Fruit fly (Drosophila melanogaster) whole organism, embryonic: ENCODE results near the gene CG13659.

ENCODE experiments used
- ATbp ChIP-seq: fragments of 200-800 bp; sonication (Bioruptor generic); optimal IDR thresholded peaks from 2 replicates; lab custom pipeline; 2017; ENCODE audit warnings: missing biosample characterization, mild to moderate bottlenecking, missing genetic modification characterization, missing genetic modification reagents
- Antp ChIP-seq: fragments of 200-800 bp; sonication (Bioruptor generic); optimal IDR thresholded peaks from 3 replicates; lab custom pipeline; 2016; ENCODE audit warnings: missing biosample characterization, missing genetic modification characterization
- Awh ChIP-seq: fragments of 200-800 bp; sonication (Bioruptor generic); IDR thresholded peaks from 2 replicates; pipeline ENCODE4, ENCODE4 v1.3.6; 2022; ENCODE audit warnings: missing biosample characterization, missing genetic modification characterization
- Bteb2 ChIP-seq: fragments of 200-800 bp; sonication (Bioruptor generic); optimal IDR thresholded peaks from 2 replicates; lab custom pipeline; 2016; ENCODE audit warnings: missing biosample characterization, missing genetic modification characterization
- CG10431 ChIP-seq: fragments of 200-800 bp; sonication (Bioruptor generic); optimal IDR thresholded peaks from 3 replicates; lab custom pipeline; 2018; ENCODE audit warnings: missing biosample characterization, mild to moderate bottlenecking, missing genetic modification characterization
- CG11504 ChIP-seq: fragments of 200-800 bp; sonication (Bioruptor generic); optimal IDR thresholded peaks from 3 replicates; lab custom pipeline; 2019; ENCODE audit warnings: missing biosample characterization, mild to moderate bottlenecking, missing genetic modification characterization, moderate library complexity
- CG12744 ChIP-seq: fragments of 200-800 bp; sonication (Bioruptor generic); optimal IDR thresholded peaks from 2 replicates; lab custom pipeline; 2016; ENCODE audit warnings: missing biosample characterization, missing genetic modification characterization
- CG14860 ChIP-seq: fragments of 200-800 bp; sonication (Bioruptor generic); IDR thresholded peaks from 3 replicates; pipeline ENCODE4 v1.3.6; 2022; ENCODE audit warnings: missing biosample characterization, missing genetic modification characterization; ENCODE audit not compliant: partially characterized antibody
- CG17328 ChIP-seq: fragments of 200-800 bp; sonication (Bioruptor generic); IDR thresholded peaks from 2 replicates; pipeline ENCODE4 v1.3.6; 2022; ENCODE audit warnings: missing biosample characterization, missing genetic modification characterization
- CG17802 ChIP-seq: fragments of 200-800 bp; sonication (Bioruptor generic); optimal IDR thresholded peaks from 2 replicates; lab custom pipeline; 2018; ENCODE audit warnings: missing biosample characterization, mild to moderate bottlenecking, missing genetic modification characterization, moderate library complexity
- CG18262 ChIP-seq: fragments of 200-800 bp; optimal IDR thresholded peaks from 3 replicates; lab custom pipeline; 2019; ENCODE audit warnings: missing biosample characterization, mild to moderate bottlenecking, missing genetic modification characterization, moderate library complexity
- CG2116 ChIP-seq: fragments of 200-800 bp; sonication (Bioruptor generic); optimal IDR thresholded peaks from 3 replicates; lab custom pipeline; 2018; ENCODE audit warnings: missing biosample characterization, mild to moderate bottlenecking, missing genetic modification characterization
- CG32532 ChIP-seq: fragments of 200-800 bp; sonication (Bioruptor generic); IDR thresholded peaks from 2 replicates; pipeline ENCODE4 v1.3.6; 2022; ENCODE audit warnings: missing biosample characterization, missing genetic modification characterization
- CG3847 ChIP-seq: fragments of 200-800 bp; sonication (Bioruptor generic); IDR thresholded peaks from 2 replicates; pipeline ENCODE4 v1.3.6; 2022; ENCODE audit warnings: missing biosample characterization, missing genetic modification characterization
- CG4820 ChIP-seq: fragments of 200-800 bp; sonication (Bioruptor generic); optimal IDR thresholded peaks from 3 replicates; lab custom pipeline; 2016; ENCODE audit warnings: missing biosample characterization, missing genetic modification characterization
- CG6813 ChIP-seq: fragments of 200-800 bp; sonication (Bioruptor generic); optimal IDR thresholded peaks from 2 replicates; lab custom pipeline; 2017; ENCODE audit warnings: missing biosample characterization, missing genetic modification characterization, mild to moderate bottlenecking, moderate library complexity, missing genetic modification reagents
- CG7963 ChIP-seq: fragments of 200-800 bp; sonication (Bioruptor generic); IDR thresholded peaks from 3 replicates; pipeline ENCODE4 v1.3.6; 2022; ENCODE audit warnings: missing biosample characterization, missing genetic modification characterization; ENCODE audit not compliant: partially characterized antibody
- CHES-1-like ChIP-seq: fragments of 200-800 bp; sonication (Bioruptor generic); optimal IDR thresholded peaks from 2 replicates; lab custom pipeline; 2016; ENCODE audit warnings: missing biosample characterization, missing genetic modification characterization
- D19A ChIP-seq: fragments of 200-800 bp; optimal IDR thresholded peaks from 3 replicates; lab custom pipeline; 2019; ENCODE audit warnings: missing biosample characterization, mild to moderate bottlenecking, missing genetic modification characterization, moderate library complexity
- Dek ChIP-seq: fragments of 200-800 bp; sonication (Bioruptor generic); optimal IDR thresholded peaks from 3 replicates; lab custom pipeline; 2019; ENCODE audit warnings: missing biosample characterization, mild to moderate bottlenecking, missing genetic modification characterization, moderate library complexity
- Dip2 ChIP-seq: fragments of 200-800 bp; sonication (Bioruptor generic); IDR thresholded peaks from 2 replicates; pipeline ENCODE4 v1.3.6; 2022; ENCODE audit warnings: missing biosample characterization, missing genetic modification characterization
- Fer2 ChIP-seq: fragments of 200-800 bp; sonication (Bioruptor generic); optimal IDR thresholded peaks from 2 replicates; lab custom pipeline; 2018; ENCODE audit warnings: missing biosample characterization, mild to moderate bottlenecking, missing genetic modification characterization, moderate library complexity
- Lim3 ChIP-seq: fragments of 200-800 bp; sonication (Bioruptor generic); IDR thresholded peaks from 2 replicates; pipeline ENCODE4 v1.3.6; 2022; ENCODE audit warnings: missing biosample characterization, missing genetic modification characterization
- MTF-1 ChIP-seq: fragments of 200-800 bp; sonication (Bioruptor generic); optimal IDR thresholded peaks from 2 replicates; lab custom pipeline; 2018; ENCODE audit warnings: missing biosample characterization, mild to moderate bottlenecking, missing genetic modification characterization, borderline replicate concordance
- Mad ChIP-seq: fragments of 200-800 bp; sonication (Bioruptor generic); optimal IDR thresholded peaks from 2 replicates; lab custom pipeline; 2016; ENCODE audit warnings: missing biosample characterization, missing genetic modification characterization
- Mrtf ChIP-seq: fragments of 200-800 bp; sonication (Bioruptor generic); IDR thresholded peaks from 3 replicates; pipeline ENCODE4 v1.3.6; 2022; ENCODE audit warnings: missing biosample characterization, missing genetic modification characterization
- Oaz ChIP-seq: fragments of 200-800 bp; sonication (Bioruptor generic); IDR thresholded peaks from 2 replicates; pipeline ENCODE4 v1.3.6; 2022; ENCODE audit warnings: missing biosample characterization, missing genetic modification characterization
- Spps ChIP-seq: fragments of 200-800 bp; sonication (Bioruptor generic); optimal IDR thresholded peaks from 2 replicates; lab custom pipeline; 2018; ENCODE audit warnings: missing biosample characterization, mild to moderate bottlenecking, missing genetic modification characterization
- Sry-δ ChIP-seq: fragments of 200-800 bp; sonication (Bioruptor generic); optimal IDR thresholded peaks from 2 replicates; lab custom pipeline; 2016; ENCODE audit warnings: missing biosample characterization, missing genetic modification characterization
- Trl ChIP-seq, 3 experiments: fragments of >200 bp in 2 of 3; fragments of 200-800 bp in 1 of 3; sonication (Bioruptor generic) in 1 of 3; optimal IDR thresholded peaks; 2 replicates in 1 of 3; 3 replicates in 2 of 3; lab custom pipeline; 2016 to 2017; ENCODE audit warnings: missing biosample characterization in 1 of 3, missing genetic modification characterization in 1 of 3
- YL-1 ChIP-seq: fragments of 200-800 bp; sonication (Bioruptor generic); optimal IDR thresholded peaks from 3 replicates; lab custom pipeline; 2017; ENCODE audit warnings: missing biosample characterization, mild to moderate bottlenecking, missing genetic modification characterization
- az2 ChIP-seq: fragments of 200-800 bp; sonication (Bioruptor generic); optimal IDR thresholded peaks from 3 replicates; lab custom pipeline; 2016; ENCODE audit warnings: missing biosample characterization, missing genetic modification characterization
- bigmax ChIP-seq: fragments of 200-800 bp; sonication (Bioruptor generic); optimal IDR thresholded peaks from 2 replicates; lab custom pipeline; 2018; ENCODE audit warnings: missing biosample characterization, mild to moderate bottlenecking, missing genetic modification characterization
- bowl ChIP-seq: fragments of 200-800 bp; sonication (Bioruptor generic); IDR thresholded peaks from 2 replicates; pipeline ENCODE4 v1.3.6; 2022; ENCODE audit warnings: missing biosample characterization, missing genetic modification characterization
- chif ChIP-seq, 2 experiments: fragments of 200-800 bp; sonication (Bioruptor generic); optimal IDR thresholded peaks; 3 replicates each; lab custom pipeline; 2016; ENCODE audit warnings: missing biosample characterization in 2 of 2, missing genetic modification characterization in 2 of 2
- dpn ChIP-seq, 2 experiments: fragments of 200-800 bp; sonication (Bioruptor generic); optimal IDR thresholded peaks; 3 replicates each; lab custom pipeline; 2016; ENCODE audit warnings: missing biosample characterization in 2 of 2, missing genetic modification characterization in 2 of 2
- eve ChIP-seq, 2 experiments: fragments of >200 bp; optimal IDR thresholded peaks; 2 replicates each; lab custom pipeline; 2017; ENCODE audit warnings: missing biosample characterization in 2 of 2, missing genetic modification characterization in 2 of 2
- gsb-n ChIP-seq: fragments of 200-800 bp; sonication (Bioruptor generic); optimal IDR thresholded peaks from 3 replicates; lab custom pipeline; 2018; ENCODE audit warnings: missing biosample characterization, mild to moderate bottlenecking, missing genetic modification characterization
- h ChIP-seq: fragments of >200 bp; optimal IDR thresholded peaks from 2 replicates; lab custom pipeline; 2017
- hbn ChIP-seq: fragments of 200-800 bp; sonication (Bioruptor generic); IDR thresholded peaks from 2 replicates; pipeline ENCODE4 v1.3.6; 2022; ENCODE audit warnings: missing biosample characterization, missing genetic modification characterization; ENCODE audit not compliant: partially characterized antibody
- jing ChIP-seq: fragments of 200-800 bp; sonication (Bioruptor generic); optimal IDR thresholded peaks from 2 replicates; lab custom pipeline; 2018; ENCODE audit warnings: missing biosample characterization, mild to moderate bottlenecking, missing genetic modification characterization
- jumu ChIP-seq: fragments of 200-800 bp; sonication (Bioruptor generic); optimal IDR thresholded peaks from 3 replicates; lab custom pipeline; 2016; ENCODE audit warnings: missing biosample characterization, missing genetic modification characterization
- lola ChIP-seq, 3 experiments: fragments of >200 bp in 2 of 3; fragments of 200-800 bp in 1 of 3; sonication (Bioruptor generic) in 1 of 3; optimal IDR thresholded peaks; 2 replicates each; lab custom pipeline; 2017 to 2019; ENCODE audit warnings: missing biosample characterization in 3 of 3, missing genetic modification characterization in 3 of 3, mild to moderate bottlenecking in 1 of 3, moderate library complexity in 1 of 3
- nmo ChIP-seq: fragments of 200-800 bp; sonication (Bioruptor generic); optimal IDR thresholded peaks from 2 replicates; lab custom pipeline; 2018; ENCODE audit warnings: missing biosample characterization, mild to moderate bottlenecking, missing genetic modification characterization, moderate library complexity
- pnt ChIP-seq: fragments of 200-800 bp; sonication (Bioruptor generic); optimal IDR thresholded peaks from 3 replicates; lab custom pipeline; 2016; ENCODE audit warnings: missing biosample characterization, missing genetic modification characterization
- sens-2 ChIP-seq: fragments of 200-800 bp; sonication (Bioruptor generic); IDR thresholded peaks from 2 replicates; pipeline ENCODE4 v1.3.6; 2022; ENCODE audit warnings: missing biosample characterization, missing genetic modification characterization
- unpg ChIP-seq: fragments of 200-800 bp; sonication (Bioruptor generic); optimal IDR thresholded peaks from 3 replicates; lab custom pipeline; 2018; ENCODE audit warnings: missing biosample characterization, mild to moderate bottlenecking, missing genetic modification characterization, moderate library complexity
- vvl ChIP-seq: fragments of 200-800 bp; sonication (Bioruptor generic); IDR thresholded peaks from 2 replicates; pipeline ENCODE4 v1.3.6; 2022; ENCODE audit warnings: missing biosample characterization, missing genetic modification characterization
- wek ChIP-seq: fragments of 200-800 bp; sonication (Bioruptor generic); optimal IDR thresholded peaks from 3 replicates; lab custom pipeline; 2018; ENCODE audit warnings: missing biosample characterization, mild to moderate bottlenecking, missing genetic modification characterization, moderate library complexity

CG13659 gene

DNA sequence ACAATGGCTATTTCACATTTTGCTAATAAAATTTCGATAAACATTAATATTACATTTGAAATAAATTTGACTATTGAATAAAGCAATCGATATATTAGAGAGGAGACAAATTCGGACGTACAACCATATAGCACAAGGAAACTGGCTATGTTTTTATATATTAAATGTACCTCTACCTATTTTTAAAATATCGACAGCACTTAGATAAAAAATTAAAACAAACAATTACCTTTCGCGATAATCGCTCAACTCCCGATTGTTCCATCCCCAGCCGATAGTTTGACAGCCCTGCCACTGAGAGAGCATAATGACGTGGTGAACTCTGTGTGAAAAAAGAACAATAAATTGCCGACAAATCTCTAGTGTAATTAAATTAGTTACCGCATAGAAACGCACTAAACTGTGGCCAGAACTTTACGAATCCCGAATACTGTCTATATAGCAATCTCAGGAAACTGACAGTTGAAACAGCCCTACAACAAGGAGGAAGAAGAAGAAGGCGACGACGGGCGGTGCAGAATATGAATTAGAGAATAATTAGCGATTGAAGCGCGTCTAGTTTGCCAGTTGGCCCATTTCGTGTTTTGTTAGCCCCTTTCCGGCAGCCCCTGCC, 42.0 kb upstream of the CG13659 start, which contains the start of gene CG11857 (continued):
- TF ChIP-seq pnt (GFP tag; lab: Kevin White, UChicago) (peak; percentile 97), sens-2 (GFP tag; lab: Robert Waterston, UW) (peak; percentile 99), eve (GFP tag; optimal IDR thresholded peaks at IDR 0.05; lab: Kevin White, UChicago) (peak in 1 of 2 experiments; percentile 54), Fer2 (tag; lab: Kevin White, UChicago) (peak; percentile 97), chif (GFP tag; optimal IDR thresholded peaks at IDR 0.05; lab: Kevin White, UChicago) (peak; percentile 97 to 98), hbn (GFP tag; lab: Robert Waterston, UW) (peak; percentile 100), Lim3 (peak; percentile 95), CG18262 (tag; lab: Kevin White, UChicago) (peak; percentile 96), D19A (peak; percentile 92), CG10431 (GFP tag; lab: Kevin White, UChicago) (peak; percentile 82), unpg (peak; percentile 98), CG4820 (GFP tag; lab: Kevin White, UChicago) (peak; percentile 97), Mad (peak; percentile 98), CG17328 (GFP tag; lab: Robert Waterston, UW) (peak; percentile 99), CG14860 (GFP tag; lab: Robert Waterston, UW) (peak; percentile 100), CG7963 (peak; percentile 99), MTF-1 (GFP tag; lab: Kevin White, UChicago) (peak; percentile 91), Trl (optimal IDR thresholded peaks at IDR 0.05; lab: Kevin White, UChicago) (peak in 1 of 2 experiments; percentile 46), Trl (GFP tag; optimal IDR thresholded peaks at IDR 0.05; lab: Kevin White, UChicago) (peak; percentile 98), Antp (GFP tag; lab: Kevin White, UChicago) (peak; percentile 97), jing (GFP tag; lab: Kevin White, UChicago) (peak; percentile 94), gsb-n (peak; percentile 95), CG32532 (GFP tag; lab: Robert Waterston, UW) (peak; percentile 99), YL-1 (GFP tag; lab: Kevin White, UChicago) (peak; percentile 97), jumu (peak; percentile 97), Dip2 (GFP tag; lab: Robert Waterston, UW) (peak; percentile 80), CG6813 (GFP tag; lab: Kevin White, UChicago) (peak; percentile 87), Spps (tag; lab: Kevin White, UChicago) (peak; percentile 94), az2 (GFP tag; lab: Kevin White, UChicago) (peak; percentile 99), Awh (GFP tag; lab: Robert Waterston, UW) (peak; percentile 97), Oaz (GFP tag; lab: Robert Waterston, UW) (peak; percentile 98), CG17802 (tag; lab: Kevin White, UChicago) (peak; percentile 88), CG2116 (peak; percentile 94), ATbp (GFP tag; lab: Kevin White, UChicago) (peak; percentile 92), Mrtf (GFP tag; lab: Robert Waterston, UW) (peak; percentile 99), wek (GFP tag; lab: Kevin White, UChicago) (peak; percentile 79), bigmax (GFP tag; lab: Kevin White, UChicago) (peak; percentile 60), dpn (GFP tag; optimal IDR thresholded peaks at IDR 0.05; lab: Kevin White, UChicago) (peak; percentile 98 to 99), CG12744 (GFP tag; lab: Kevin White, UChicago) (peak; percentile 95), vvl (GFP tag; lab: Robert Waterston, UW) (peak; percentile 99), Bteb2 (GFP tag; lab: Kevin White, UChicago) (peak; percentile 98), Dek (tag; lab: Kevin White, UChicago) (peak; percentile 98), Sry-δ (peak; percentile 99), CG3847 (GFP tag; lab: Robert Waterston, UW) (peak; percentile 99), bowl (peak; percentile 92), CHES-1-like (peak; percentile 97), CG11504 (tag; lab: Kevin White, UChicago) (peak; percentile 95), h (lab: Kevin White, UChicago) (no peak), nmo (GFP tag; lab: Kevin White, UChicago) (peak; percentile 99), lola (GFP tag; optimal IDR thresholded peaks at IDR 0.05; lab: Kevin White, UChicago) (peak in 1 of 3 experiments; percentile 97)
